Worm (Caenorhabditis elegans): ENCODE data around the gene W04D12.1.

The W04D12.1 gene

ce11 chrIII:5838159-5839046, 1.7 kb downstream of the W04D12.1 start (continued):
- no peak for TF ChIP-seq hmg-20 (GFP tag; IDR thresholded peaks at IDR 0.05)
- TF ChIP-seq mel-28 (tag; optimal IDR thresholded peaks at IDR 0.05; ENCODE audit: borderline replicate concordance) = no peak
- no peak for TF ChIP-seq ztf-6 (GFP tag; IDR thresholded peaks at IDR 0.05)
- no peak for TF ChIP-seq F55B11.4 (tag; optimal IDR thresholded peaks at IDR 0.05; ENCODE audit: borderline replicate concordance, insufficient read depth)
- no peak for TF ChIP-seq nhr-179 (tag; optimal IDR thresholded peaks at IDR 0.05)
- TF ChIP-seq lin-26 (GFP tag; IDR thresholded peaks at IDR 0.05) = no peak
- peak; percentile 60; the same call in 1 of the 2 replicates for TF ChIP-seq nfyb-1 (GFP tag; IDR thresholded peaks at IDR 0.05)
- TF ChIP-seq egl-44 (GFP tag; IDR thresholded peaks at IDR 0.05) = 0 out of 2 replicates have a peak, but pooled peaks have one; percentile 17
- TF ChIP-seq atf-7 (tag; optimal IDR thresholded peaks at IDR 0.05) = peak; percentile 53
- TF ChIP-seq C17E4.6 (GFP tag; IDR thresholded peaks at IDR 0.05) = no peak
- no peak for TF ChIP-seq tlf-1 (GFP tag; optimal IDR thresholded peaks at IDR 0.05)
- no peak for TF ChIP-seq rec-8 (tag; optimal IDR thresholded peaks at IDR 0.05)
- TF ChIP-seq zim-3 (tag; optimal IDR thresholded peaks at IDR 0.05) = no peak
- TF ChIP-seq D2030.7 (GFP tag; IDR thresholded peaks at IDR 0.05) = no peak
- peak; percentile 3 for TF ChIP-seq attf-5 (GFP tag; optimal IDR thresholded peaks at IDR 0.05)
- no peak for TF ChIP-seq ceh-27 (GFP tag; optimal IDR thresholded peaks at IDR 0.05)
- no peak for TF ChIP-seq F57A8.1 (GFP tag; optimal IDR thresholded peaks at IDR 0.05)
- no peak for TF ChIP-seq K11D2.4 (GFP tag; IDR thresholded peaks at IDR 0.05)
- no peak for TF ChIP-seq sdz-38 (tag; optimal IDR thresholded peaks at IDR 0.05)
- no peak for TF ChIP-seq snpc-1.1 (tag; optimal IDR thresholded peaks at IDR 0.05; ENCODE audit: insufficient read depth)
- no peak for TF ChIP-seq him-1 (tag; optimal IDR thresholded peaks at IDR 0.05)
- no peak for TF ChIP-seq ceh-58 (GFP tag; IDR thresholded peaks at IDR 0.05)
- TF ChIP-seq let-607 (tag; optimal IDR thresholded peaks at IDR 0.05) = peak in 1 of 2 experiments; percentile 64
- TF ChIP-seq ztf-3 (GFP tag; optimal IDR thresholded peaks at IDR 0.05) = no peak
- no peak for TF ChIP-seq mes-4 (tag; optimal IDR thresholded peaks at IDR 0.05)
- no peak for TF ChIP-seq ccch-3 (GFP tag; optimal IDR thresholded peaks at IDR 0.05)
- TF ChIP-seq T07F8.4 (tag; optimal IDR thresholded peaks at IDR 0.05) = no peak
- TF ChIP-seq aptf-3 (GFP tag; IDR thresholded peaks at IDR 0.05) = no peak
- no peak for TF ChIP-seq F10E7.11 (tag; optimal IDR thresholded peaks at IDR 0.05)
- no peak for TF ChIP-seq tbx-9 (tag; optimal IDR thresholded peaks at IDR 0.05; ENCODE audit: borderline replicate concordance)
- peak; percentile 97 for TF ChIP-seq nhr-80 (tag; optimal IDR thresholded peaks at IDR 0.05)
- TF ChIP-seq nhr-90 (tag; optimal IDR thresholded peaks at IDR 0.05) = peak; percentile 19
- no peak for TF ChIP-seq die-1 (tag; optimal IDR thresholded peaks at IDR 0.05)
- no peak for TF ChIP-seq C06A6.2 (GFP tag; conservative IDR thresholded peaks at IDR 0.05)
- TF ChIP-seq rpc-1 (optimal IDR thresholded peaks at IDR 0.05) = no peak
- TF ChIP-seq rpc-1 (tag; optimal IDR thresholded peaks at IDR 0.05) = no peak
- peak; percentile 66 for TF ChIP-seq pha-4 (tag; optimal IDR thresholded peaks at IDR 0.05)
- peak; percentile 29 for TF ChIP-seq F23B12.7 (tag; optimal IDR thresholded peaks at IDR 0.05; ENCODE audit: insufficient read depth)
- no peak for TF ChIP-seq egl-18 (GFP tag; IDR thresholded peaks at IDR 0.05)
- TF ChIP-seq B0261.1 (tag; optimal IDR thresholded peaks at IDR 0.05) = no peak
- TF ChIP-seq rcor-1 (GFP tag; IDR thresholded peaks at IDR 0.05) = no peak
- no peak for TF ChIP-seq ZK185.1 (tag; optimal IDR thresholded peaks at IDR 0.05; ENCODE audit: poor library complexity, severe bottlenecking)
- TF ChIP-seq efl-1 (GFP tag; optimal IDR thresholded peaks at IDR 0.05) = no peak
- TF ChIP-seq cebp-1 (GFP tag; IDR thresholded peaks at IDR 0.05) = no peak
- peak; percentile 53 for TF ChIP-seq cebp-1 (tag; optimal IDR thresholded peaks at IDR 0.05)
- no peak for TF ChIP-seq aptf-2 (GFP tag; conservative IDR thresholded peaks at IDR 0.05)
- TF ChIP-seq ceh-79 (tag; optimal IDR thresholded peaks at IDR 0.05) = no peak
